Fruit fly (Drosophila melanogaster): ENCODE results near the gene epsilonCOP.
A peak's percentile ranks its signal among the peaks of the same experiment; 100 is the strongest.

Gene epsilonCOP

dm6 chr2L:6498448-6498847 is 9.6 kb downstream of the epsilonCOP start, which contains the start of gene CG31637 (continued):
- TF ChIP-seq Hand (GFP tag; optimal IDR thresholded peaks at IDR 0.05) = no peak
- peak; percentile 18 for TF ChIP-seq CG2116 (GFP tag; optimal IDR thresholded peaks at IDR 0.05)
- TF ChIP-seq CG10267 (tag; optimal IDR thresholded peaks at IDR 0.05) = peak; percentile 49
- TF ChIP-seq esg (GFP tag; conservative IDR thresholded peaks at IDR 0.05) = no peak
- no peak for TF ChIP-seq Atf6 (GFP tag; IDR thresholded peaks at IDR 0.05)
- TF ChIP-seq aop (GFP tag; IDR thresholded peaks at IDR 0.05) = peak; percentile 3; the same call in 1 of the 2 replicates
- no peak for TF ChIP-seq Sox100B (GFP tag; optimal IDR thresholded peaks at IDR 0.05)
- no peak for TF ChIP-seq peb (GFP tag; IDR thresholded peaks at IDR 0.05)
- peak; percentile 76 for TF ChIP-seq sens (GFP tag)
- no peak for TF ChIP-seq sisA (GFP tag; IDR thresholded peaks at IDR 0.05)
- TF ChIP-seq CG1602 (GFP tag; optimal IDR thresholded peaks at IDR 0.05) = no peak
- peak; percentile 45 for TF ChIP-seq ara (GFP tag; IDR thresholded peaks at IDR 0.05)
- no peak for TF ChIP-seq CG32772 (GFP tag; IDR thresholded peaks at IDR 0.05)
- TF ChIP-seq vfl (GFP tag; optimal IDR thresholded peaks at IDR 0.05) = no peak
- TF ChIP-seq CG3847 (GFP tag; IDR thresholded peaks at IDR 0.05) = peak; percentile 42; the same call in 1 of the 2 replicates
- TF ChIP-seq CG1529 (GFP tag; optimal IDR thresholded peaks at IDR 0.05) = no peak
- TF ChIP-seq gro (GFP tag; optimal IDR thresholded peaks at IDR 0.05) = peak; percentile 63
- TF ChIP-seq pita (GFP tag; optimal IDR thresholded peaks at IDR 0.05) = peak; percentile 81
- TF ChIP-seq YL-1 (GFP tag; optimal IDR thresholded peaks at IDR 0.05) = peak; percentile 74
- TF ChIP-seq Nf-YB (GFP tag; optimal IDR thresholded peaks at IDR 0.05) = peak; percentile 54
- TF ChIP-seq Hr78 (GFP tag; optimal IDR thresholded peaks at IDR 0.05) = no peak
- TF ChIP-seq Eip74EF (GFP tag; optimal IDR thresholded peaks at IDR 0.05) = peak in 1 of 2 experiments; percentile 66
- TF ChIP-seq Med (GFP tag) = peak; percentile 85
- no peak for TF ChIP-seq Atf3 (GFP tag; optimal IDR thresholded peaks at IDR 0.05)
- no peak for TF ChIP-seq CG4854 (GFP tag; optimal IDR thresholded peaks at IDR 0.05)
- TF ChIP-seq kah (GFP tag; optimal IDR thresholded peaks at IDR 0.05) = peak; percentile 35
- TF ChIP-seq salm (tag; optimal IDR thresholded peaks at IDR 0.05) = peak; percentile 34
- peak; percentile 60 for TF ChIP-seq Rfx (GFP tag; IDR thresholded peaks at IDR 0.05)
- TF ChIP-seq CG2202 (tag; optimal IDR thresholded peaks at IDR 0.05) = no peak
- TF ChIP-seq fru (optimal IDR thresholded peaks at IDR 0.05) = peak; percentile 14
- no peak for TF ChIP-seq corto (GFP tag; optimal IDR thresholded peaks at IDR 0.05)
- peak; percentile 49 for TF ChIP-seq sug (tag; optimal IDR thresholded peaks at IDR 0.05)
- TF ChIP-seq CG13894 (tag; optimal IDR thresholded peaks at IDR 0.05) = peak; percentile 33
- no peak for TF ChIP-seq Drgx (GFP tag; IDR thresholded peaks at IDR 0.05)
- TF ChIP-seq E2f2 (GFP tag; IDR thresholded peaks at IDR 0.05) = peak; percentile 70
- peak; percentile 86 for TF ChIP-seq Lhr (GFP tag; optimal IDR thresholded peaks at IDR 0.05)
- TF ChIP-seq Deaf1 (tag; optimal IDR thresholded peaks at IDR 0.05) = peak; percentile 58
- peak; percentile 32; the same call in 1 of the 2 replicates for TF ChIP-seq Bgb (GFP tag; IDR thresholded peaks at IDR 0.05; ENCODE audit: partially characterized antibody)
- peak; percentile 64 for TF ChIP-seq HmgZ (tag; optimal IDR thresholded peaks at IDR 0.05)
- TF ChIP-seq CG30431 (GFP tag; optimal IDR thresholded peaks at IDR 0.05) = no peak
- TF ChIP-seq CG10147 (GFP tag; optimal IDR thresholded peaks at IDR 0.05) = peak; percentile 32
- peak; percentile 33 for TF ChIP-seq bbx (GFP tag; IDR thresholded peaks at IDR 0.05; ENCODE audit: partially characterized antibody)
- TF ChIP-seq mirr (GFP tag; optimal IDR thresholded peaks at IDR 0.05) = peak; percentile 16
- peak; percentile 9 for TF ChIP-seq CG10543 (GFP tag; optimal IDR thresholded peaks at IDR 0.05)
- TF ChIP-seq fu2 (GFP tag; optimal IDR thresholded peaks at IDR 0.05) = no peak
- peak; percentile 82 for TF ChIP-seq Ets65A (GFP tag)
- peak; percentile 12 for TF ChIP-seq CHES-1-like (GFP tag; optimal IDR thresholded peaks at IDR 0.05)
- no peak for TF ChIP-seq CG8359 (GFP tag; optimal IDR thresholded peaks at IDR 0.05; ENCODE audit: borderline replicate concordance)
- TF ChIP-seq Sry-δ (GFP tag; optimal IDR thresholded peaks at IDR 0.05) = peak; percentile 56
- TF ChIP-seq vvl (GFP tag; IDR thresholded peaks at IDR 0.05) = peak; percentile 68
- TF ChIP-seq grn (GFP tag; optimal IDR thresholded peaks at IDR 0.05) = peak; percentile 57

Measured in whole organism, embryonic.